Worm (Caenorhabditis elegans) whole organism, L2 larva: ENCODE measurements around the gene droe-8.
"Not testable (repeated sequence)": the region's sequence is repeated elsewhere in the genome, so short reads cannot be mapped to it uniquely, and the experiment has no call there.

Experiments
- C34F6.9 ChIP-seq: fragments of 150-350 bp; optimal IDR thresholded peaks from 2 replicates; lab custom pipeline; 2014; ENCODE audit warnings: missing biosample characterization, missing genetic modification characterization
- F13H6.1 ChIP-seq: sonication (generic microtip); optimal IDR thresholded peaks from 2 replicates; lab custom pipeline; 2016; ENCODE audit warnings: missing genetic modification characterization, missing compliant biosample characterization
- ZK546.5 ChIP-seq: sonication (generic microtip); optimal IDR thresholded peaks from 2 replicates; lab custom pipeline; 2017; ENCODE audit warnings: missing biosample characterization, missing genetic modification characterization
- aly-2 ChIP-seq: fragments of 150-350 bp; optimal IDR thresholded peaks from 2 replicates; lab custom pipeline; 2014; ENCODE audit warnings: missing biosample characterization, missing genetic modification characterization
- ama-1 ChIP-seq: fragments of 150-350 bp; optimal IDR thresholded peaks from 2 replicates; lab custom pipeline; 2018; ENCODE audit warnings: inconsistent platforms
- blmp-1 ChIP-seq: sonication (generic microtip); optimal IDR thresholded peaks from 2 replicates; lab custom pipeline; 2017; ENCODE audit warnings: missing genetic modification characterization, mild to moderate bottlenecking, missing compliant biosample characterization, antibody characterized with exemption, moderate library complexity; ENCODE audit not compliant: insufficient read depth
- dmd-4 ChIP-seq: sonication (generic microtip); optimal IDR thresholded peaks from 2 replicates; lab custom pipeline; 2017; ENCODE audit warnings: missing biosample characterization, missing genetic modification characterization
- elt-1 ChIP-seq: fragments of 150-350 bp; optimal IDR thresholded peaks from 2 replicates; lab custom pipeline; 2014; ENCODE audit warnings: missing biosample characterization, missing genetic modification characterization
- fos-1 ChIP-seq: fragments of 150-350 bp; optimal IDR thresholded peaks from 2 replicates; lab custom pipeline; 2014; ENCODE audit warnings: missing biosample characterization, missing genetic modification characterization
- lin-11 ChIP-seq: fragments of 150-350 bp; sonication (generic microtip); optimal IDR thresholded peaks from 2 replicates; lab custom pipeline; 2014; ENCODE audit warnings: missing biosample characterization, missing genetic modification characterization, inconsistent platforms, mixed read lengths
- lin-13 ChIP-seq: fragments of 150-350 bp; optimal IDR thresholded peaks from 2 replicates; lab custom pipeline; 2014; ENCODE audit warnings: missing biosample characterization, missing genetic modification reagents, missing genetic modification characterization
- lin-39 ChIP-seq: fragments of 150-350 bp; optimal IDR thresholded peaks from 2 replicates; lab custom pipeline; 2014; ENCODE audit warnings: missing biosample characterization, missing genetic modification reagents, missing genetic modification characterization
- lsy-2 ChIP-seq, 2 experiments: fragments of 150-350 bp in 1 of 2; sonication (generic microtip) in 1 of 2; optimal IDR thresholded peaks; 2 replicates each; lab custom pipeline; 2014 to 2017; ENCODE audit warnings: missing biosample characterization in 2 of 2, missing genetic modification characterization in 2 of 2
- mab-5 ChIP-seq: fragments of 150-350 bp; optimal IDR thresholded peaks from 2 replicates; lab custom pipeline; 2014; ENCODE audit warnings: missing biosample characterization, missing genetic modification characterization
- mdl-1 ChIP-seq, 2 experiments: fragments of 150-350 bp in 1 of 2; sonication (generic microtip) in 1 of 2; optimal IDR thresholded peaks; 2 replicates each; lab custom pipeline; 2017; ENCODE audit warnings: missing biosample characterization in 2 of 2, missing genetic modification characterization in 2 of 2
- nhr-10 ChIP-seq: sonication (generic microtip); optimal IDR thresholded peaks from 2 replicates; lab custom pipeline; 2017; ENCODE audit warnings: missing biosample characterization, missing genetic modification characterization
- nhr-11 ChIP-seq: fragments of 150-350 bp; optimal IDR thresholded peaks from 2 replicates; lab custom pipeline; 2014; ENCODE audit warnings: missing biosample characterization, missing genetic modification characterization
- nhr-12 ChIP-seq: fragments of 150-350 bp; optimal IDR thresholded peaks from 2 replicates; lab custom pipeline; 2014; ENCODE audit warnings: missing biosample characterization, missing genetic modification characterization
- nhr-21 ChIP-seq: fragments of 150-350 bp; optimal IDR thresholded peaks from 2 replicates; lab custom pipeline; 2014; ENCODE audit warnings: missing biosample characterization, missing genetic modification characterization
- nhr-23 ChIP-seq: fragments of 150-350 bp; optimal IDR thresholded peaks from 2 replicates; lab custom pipeline; 2014; ENCODE audit warnings: missing biosample characterization, missing genetic modification reagents, missing genetic modification characterization
- nhr-25 ChIP-seq: fragments of 150-350 bp; sonication (generic microtip); optimal IDR thresholded peaks from 3 replicates; lab custom pipeline; 2014; ENCODE audit warnings: missing biosample characterization, missing genetic modification characterization
- peb-1 ChIP-seq: fragments of 150-350 bp; optimal IDR thresholded peaks from 2 replicates; lab custom pipeline; 2014; ENCODE audit warnings: missing biosample characterization, missing genetic modification characterization
- sem-4 ChIP-seq: fragments of 150-350 bp; optimal IDR thresholded peaks from 2 replicates; lab custom pipeline; 2014; ENCODE audit warnings: missing biosample characterization, missing genetic modification reagents, missing genetic modification characterization
- sma-3 ChIP-seq: sonication (generic microtip); optimal IDR thresholded peaks from 2 replicates; lab custom pipeline; 2016; ENCODE audit warnings: missing genetic modification reagents, missing genetic modification characterization, missing compliant biosample characterization
- sma-9 ChIP-seq, 2 experiments: fragments of 150-350 bp in 1 of 2; sonication (generic microtip) in 1 of 2; optimal IDR thresholded peaks; 2 replicates each; lab custom pipeline; 2014 to 2016; ENCODE audit warnings: missing genetic modification characterization in 2 of 2, mild to moderate bottlenecking in 1 of 2, missing biosample characterization in 1 of 2, missing compliant biosample characterization in 1 of 2, missing genetic modification reagents in 1 of 2, moderate library complexity in 1 of 2
- unc-62 ChIP-seq: fragments of 150-350 bp; optimal IDR thresholded peaks from 2 replicates; lab custom pipeline; 2014; ENCODE audit warnings: missing biosample characterization, missing genetic modification reagents, missing genetic modification characterization
- ztf-1 ChIP-seq: fragments of 200-800 bp; sonication (Bioruptor generic); conservative IDR thresholded peaks from 2 replicates; pipeline ENCODE4 v1.3.6; 2022; ENCODE audit warnings: missing genetic modification characterization, missing compliant biosample characterization

droe-8 gene

DNA sequence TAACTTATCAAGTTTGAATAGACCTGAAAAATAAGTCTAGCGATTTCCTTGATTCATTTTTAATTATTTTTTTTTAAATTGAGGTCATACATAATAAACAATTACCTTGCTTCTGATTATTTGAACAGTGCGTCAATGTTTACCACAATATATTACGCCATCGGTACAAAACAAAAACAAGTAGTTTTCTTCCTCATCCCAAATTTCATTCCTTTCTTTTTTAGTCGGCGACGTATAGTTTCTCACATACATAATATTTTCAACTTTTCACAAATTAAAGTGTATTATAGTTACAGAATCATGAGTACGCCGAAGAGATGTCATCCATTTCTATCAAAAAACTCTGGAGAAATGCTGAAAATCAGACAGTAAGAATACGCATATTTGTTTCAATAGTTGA, at the start of gene droe-8:
TSS of gene droe-8 (plus strand) at position 301 of the 400 bp plus-strand sequence.
- not testable (repeated sequence) for TF ChIP-seq sma-3, nhr-21, lin-13

DNA sequence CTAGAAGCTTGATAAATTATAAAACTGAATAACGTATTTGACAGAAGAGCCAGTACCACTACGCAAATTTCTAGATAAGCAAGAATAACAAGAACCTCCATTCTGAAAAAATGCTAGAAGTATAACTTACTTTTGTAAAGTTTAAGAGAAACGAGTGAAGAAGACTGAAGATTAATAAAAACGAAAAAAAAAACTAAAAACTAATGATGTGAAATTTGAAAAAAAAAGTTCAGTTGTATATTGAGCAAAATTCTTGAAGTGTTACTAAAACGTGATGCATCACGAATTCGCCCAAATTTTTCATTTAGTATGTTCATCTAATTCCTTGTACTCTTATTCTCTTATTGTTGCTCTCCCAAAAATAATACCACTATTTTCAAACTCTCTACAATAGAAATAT, 49.1 kb upstream of the droe-8 start, which contains the start of gene ZC190.6:
TSS of gene ZC190.6 (minus strand) at position 101 of the 400 bp plus-strand sequence.
- no peak for TF ChIP-seq sma-9 (GFP tag; optimal IDR thresholded peaks at IDR 0.05; lab: Kevin White, UChicago)
- no peak for TF ChIP-seq sma-9 (tag; optimal IDR thresholded peaks at IDR 0.05; lab: Kevin White, UChicago)
- no peak for TF ChIP-seq mdl-1 (tag; optimal IDR thresholded peaks at IDR 0.05; lab: Kevin White, UChicago)
- no peak for TF ChIP-seq aly-2 (tag; lab: Kevin White, UChicago)
- no peak for TF ChIP-seq dmd-4 (tag; lab: Kevin White, UChicago)
- TF ChIP-seq nhr-11 (tag; lab: Kevin White, UChicago), result no peak
- no peak for TF ChIP-seq ztf-1 (GFP tag; lab: Robert Waterston, UW)
- no peak for TF ChIP-seq nhr-10
- no peak for TF ChIP-seq lin-39
- TF ChIP-seq nhr-12 (tag; lab: Kevin White, UChicago), result no peak
- TF ChIP-seq sem-4 (tag; lab: Kevin White, UChicago), result no peak
- TF ChIP-seq mab-5 (tag; lab: Kevin White, UChicago), result no peak
- no peak for TF ChIP-seq blmp-1
- no peak for TF ChIP-seq unc-62 (GFP tag; lab: Kevin White, UChicago)
- TF ChIP-seq ama-1, result no peak
- no peak for TF ChIP-seq C34F6.9 (tag; lab: Kevin White, UChicago)
- TF ChIP-seq lin-11 (tag; lab: Kevin White, UChicago), result no peak
- TF ChIP-seq ZK546.5 (tag; lab: Kevin White, UChicago), result no peak
- no peak for TF ChIP-seq peb-1

DNA sequence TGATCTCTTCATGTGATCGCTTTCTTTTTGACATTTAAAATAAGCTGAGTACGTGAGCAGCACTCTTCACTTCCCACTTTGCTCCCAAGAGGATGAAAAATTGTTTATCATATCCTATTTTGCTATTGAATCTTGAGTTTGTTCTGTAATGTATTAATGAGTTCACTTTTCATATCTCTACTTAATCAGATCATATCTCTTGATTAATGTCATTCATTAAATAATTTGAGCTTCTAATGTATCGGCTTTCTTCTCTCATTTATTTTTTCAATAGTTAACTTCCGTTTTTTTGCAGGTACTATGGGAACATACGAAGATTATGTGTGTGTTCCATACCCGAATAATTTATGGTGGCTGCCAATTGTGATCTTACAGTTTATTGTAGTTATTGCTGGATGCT, 45.3 kb upstream of the droe-8 start, which contains the start of gene ZC190.2:
TSS of gene ZC190.2 (plus strand) at position 301 of the 400 bp plus-strand sequence.
- no peak for TF ChIP-seq ZK546.5 (tag; lab: Kevin White, UChicago)

DNA sequence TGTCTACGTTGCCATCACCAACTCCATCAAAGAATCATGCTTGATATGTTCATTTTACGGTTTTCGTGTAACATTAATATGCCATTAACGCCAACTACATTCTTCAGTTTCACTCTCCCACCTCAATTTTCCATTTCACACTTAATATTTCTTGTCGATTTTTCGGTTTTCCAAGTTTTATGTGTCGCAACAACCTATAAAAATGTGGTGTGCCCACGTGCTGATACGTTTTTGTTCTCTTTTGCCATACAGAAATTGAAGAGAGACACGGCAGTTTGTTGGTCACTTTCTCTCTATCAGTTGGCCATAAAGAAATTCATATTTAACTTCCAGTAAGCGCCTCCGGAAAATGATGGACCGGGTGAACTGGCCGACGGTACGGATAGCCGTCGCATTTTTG, 43.6 kb upstream of the droe-8 start, which contains the start of gene cln-3.3:
TSS of gene cln-3.3 (plus strand) at position 334 of the 400 bp plus-strand sequence.
- no peak for TF ChIP-seq unc-62 (GFP tag; lab: Kevin White, UChicago)
- TF ChIP-seq lsy-2 (tag; optimal IDR thresholded peaks at IDR 0.05; lab: Kevin White, UChicago), result no peak
- TF ChIP-seq fos-1, result peak; percentile 15

DNA sequence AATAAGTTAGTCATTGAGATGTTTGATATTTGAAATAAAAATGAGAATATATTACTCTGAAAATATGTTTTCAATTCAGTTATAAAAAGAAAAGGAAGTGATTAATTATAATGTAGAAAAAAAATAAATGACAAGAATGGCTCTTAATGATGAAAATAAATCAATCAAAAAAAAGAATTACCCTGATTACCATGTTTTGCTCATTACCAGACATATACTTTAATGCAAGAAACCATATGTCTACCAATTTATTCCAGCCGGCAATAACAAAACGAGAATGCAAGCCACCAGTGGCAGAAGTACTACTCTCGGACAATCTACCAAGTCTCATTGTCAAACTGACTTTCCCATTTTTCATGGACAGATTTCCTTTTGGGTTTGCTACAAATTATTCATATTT, 42.5 kb upstream of the droe-8 start:
- no peak for TF ChIP-seq nhr-10
- no peak for TF ChIP-seq ZK546.5 (tag; lab: Kevin White, UChicago)
- no peak for TF ChIP-seq F13H6.1 (tag; lab: Kevin White, UChicago)

DNA sequence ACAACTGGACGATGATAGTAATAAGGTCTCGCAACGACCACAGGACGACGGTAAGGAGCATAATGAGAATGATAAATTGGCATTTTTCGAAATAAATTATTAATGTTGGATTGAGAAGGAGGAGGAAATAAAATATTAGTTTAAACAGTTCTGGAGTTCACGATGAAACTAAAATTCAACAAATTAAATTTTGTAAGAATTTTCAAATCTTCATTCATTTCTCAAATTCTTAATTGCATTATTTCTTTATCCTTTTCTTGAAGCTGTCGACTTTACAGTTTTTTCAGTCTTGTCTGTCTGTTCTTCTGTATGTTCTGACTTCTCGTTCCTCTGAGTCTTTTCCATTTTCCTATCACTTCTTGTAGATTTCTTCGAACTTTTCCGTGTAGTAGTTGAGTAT, 39.6 kb upstream of the droe-8 start, which contains the start of gene ZC190.7:
TSS of gene ZC190.7 (minus strand) at position 101 of the 400 bp plus-strand sequence.
- TF ChIP-seq nhr-25, result no peak
- TF ChIP-seq C34F6.9 (tag; lab: Kevin White, UChicago), result no peak
- no peak for TF ChIP-seq lin-39
- TF ChIP-seq, all 48 proteins: peak for 0

DNA sequence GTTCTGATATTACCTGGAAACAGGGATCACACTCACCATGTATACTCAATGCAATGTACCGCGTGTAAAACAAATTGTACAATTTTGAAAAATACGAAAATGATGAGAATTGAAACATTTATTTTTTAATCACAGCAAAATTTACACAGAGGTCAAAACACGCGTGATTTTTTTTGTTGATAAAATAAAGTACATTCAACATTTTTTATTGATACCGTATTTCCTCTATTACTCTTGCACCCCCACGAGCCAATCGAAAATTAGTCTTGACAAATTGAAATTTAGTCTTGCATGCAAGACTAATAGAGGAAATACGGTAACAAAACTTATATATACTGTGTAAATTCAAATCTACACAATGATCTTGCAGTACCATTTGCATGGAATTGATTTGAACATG, 38.6 kb upstream of the droe-8 start, which contains the start of gene ZC190.8:
TSS of gene ZC190.8 (minus strand) at position 101 of the 400 bp plus-strand sequence.
- TF ChIP-seq mdl-1 (tag; optimal IDR thresholded peaks at IDR 0.05; lab: Kevin White, UChicago) (no peak), sma-9 (GFP tag; optimal IDR thresholded peaks at IDR 0.05; lab: Kevin White, UChicago) (no peak), sma-9 (tag; optimal IDR thresholded peaks at IDR 0.05; lab: Kevin White, UChicago) (no peak), lin-11 (tag; lab: Kevin White, UChicago) (no peak), nhr-21 (no peak), aly-2 (tag; lab: Kevin White, UChicago) (no peak), fos-1 (no peak), ZK546.5 (tag; lab: Kevin White, UChicago) (no peak), peb-1 (no peak), nhr-23 (no peak), elt-1 (tag; lab: Kevin White, UChicago) (no peak), nhr-10 (no peak)
